Worm (Caenorhabditis elegans) whole organism, L4 larva: ENCODE data around the gene K10D2.5.

Source experiments
- D1046.2 ChIP-seq: fragments of 200-800 bp; sonication (Bioruptor generic); IDR thresholded peaks from 2 replicates; pipeline ENCODE4 v1.3.6; 2022; ENCODE audit warnings: missing genetic modification characterization, missing compliant biosample characterization
- F44E2.7 ChIP-seq: fragments of 200-800 bp; sonication (Bioruptor generic); IDR thresholded peaks from 2 replicates; pipeline ENCODE4 v2.1.2; 2022; ENCODE audit warnings: missing genetic modification characterization, missing compliant biosample characterization
- F49E8.2 ChIP-seq: sonication (generic microtip); optimal IDR thresholded peaks from 2 replicates; lab custom pipeline; 2016; ENCODE audit warnings: missing compliant biosample characterization, mild to moderate bottlenecking, missing genetic modification characterization, borderline replicate concordance
- R02D3.7 ChIP-seq: fragments of 150-350 bp; sonication (generic microtip); optimal IDR thresholded peaks from 3 replicates; lab custom pipeline; 2014; ENCODE audit warnings: missing biosample characterization, missing genetic modification characterization
- T26A8.4 ChIP-seq: fragments of 200-800 bp; sonication (Bioruptor generic); IDR thresholded peaks from 2 replicates; pipeline ENCODE4 v1.3.6; 2022; ENCODE audit warnings: missing genetic modification characterization, missing compliant biosample characterization
- Y105C5A.15 ChIP-seq: fragments of 200-800 bp; sonication (Bioruptor generic); IDR thresholded peaks from 2 replicates; pipeline ENCODE4 v1.3.6; 2022; ENCODE audit warnings: missing genetic modification characterization, missing compliant biosample characterization
- Y48G9A.11 ChIP-seq: fragments of 200-800 bp; sonication (Bioruptor generic); IDR thresholded peaks from 2 replicates; pipeline ENCODE4 v1.3.6; 2022; ENCODE audit warnings: missing genetic modification reagents, missing genetic modification characterization, missing compliant biosample characterization
- ama-1 ChIP-seq: fragments of 150-350 bp; optimal IDR thresholded peaks from 2 replicates; lab custom pipeline; 2014; ENCODE audit warnings: inconsistent platforms, mixed read lengths
- arid-1 ChIP-seq: fragments of 200-800 bp; sonication (Bioruptor generic); conservative IDR thresholded peaks from 2 replicates; pipeline ENCODE4 v1.3.6; 2022; ENCODE audit warnings: missing genetic modification reagents, missing genetic modification characterization, missing compliant biosample characterization
- attf-4 ChIP-seq: sonication (generic microtip); optimal IDR thresholded peaks from 3 replicates; lab custom pipeline; 2017; ENCODE audit warnings: missing biosample characterization, missing genetic modification characterization
- ceh-28 ChIP-seq: fragments of 150-350 bp; optimal IDR thresholded peaks from 2 replicates; lab custom pipeline; 2014; ENCODE audit warnings: missing biosample characterization, missing genetic modification reagents, missing genetic modification characterization
- ceh-82 ChIP-seq: sonication (generic microtip); optimal IDR thresholded peaks from 2 replicates; lab custom pipeline; 2017; ENCODE audit warnings: missing biosample characterization, missing genetic modification characterization
- cey-2 ChIP-seq: sonication (generic microtip); optimal IDR thresholded peaks from 3 replicates; lab custom pipeline; 2017; ENCODE audit warnings: missing genetic modification characterization, mild to moderate bottlenecking, missing compliant biosample characterization, antibody characterized with exemption, borderline replicate concordance; ENCODE audit not compliant: insufficient read depth
- daf-16 ChIP-seq, 3 experiments: sonication (generic microtip); optimal IDR thresholded peaks; 2 replicates each; lab custom pipeline; 2016 to 2017; ENCODE audit warnings: missing genetic modification characterization in 3 of 3, missing genetic modification reagents in 3 of 3, mild to moderate bottlenecking in 2 of 3, missing compliant biosample characterization in 2 of 3, missing biosample characterization in 1 of 3, moderate library complexity in 1 of 3
- daf-8 ChIP-seq: fragments of 200-800 bp; sonication (Bioruptor generic); IDR thresholded peaks from 2 replicates; pipeline ENCODE4 v1.3.6; 2022; ENCODE audit warnings: missing genetic modification characterization, missing compliant biosample characterization
- dmd-6 ChIP-seq: fragments of 200-800 bp; sonication (Bioruptor generic); IDR thresholded peaks from 2 replicates; pipeline ENCODE4 v1.3.6; 2022; ENCODE audit warnings: missing genetic modification reagents, missing genetic modification characterization, missing compliant biosample characterization
- dpl-1 ChIP-seq: fragments of 150-350 bp; optimal IDR thresholded peaks from 2 replicates; lab custom pipeline; 2014; ENCODE audit warnings: missing biosample characterization, missing genetic modification reagents, missing genetic modification characterization
- egl-27 ChIP-seq: sonication (generic microtip); optimal IDR thresholded peaks from 3 replicates; lab custom pipeline; 2017; ENCODE audit warnings: missing biosample characterization, missing genetic modification reagents, missing genetic modification characterization
- egl-43 ChIP-seq: fragments of 200-800 bp; sonication (Bioruptor generic); IDR thresholded peaks from 2 replicates; pipeline ENCODE4 v1.3.6; 2022; ENCODE audit warnings: missing genetic modification reagents, missing genetic modification characterization, missing compliant biosample characterization
- fos-1 ChIP-seq: fragments of 150-350 bp; optimal IDR thresholded peaks from 2 replicates; lab custom pipeline; 2014; ENCODE audit warnings: missing biosample characterization, missing genetic modification characterization
- hlh-30 ChIP-seq: sonication (generic microtip); optimal IDR thresholded peaks from 2 replicates; lab custom pipeline; 2017; ENCODE audit warnings: antibody characterized with exemption, mild to moderate bottlenecking, missing genetic modification characterization, missing compliant biosample characterization; ENCODE audit not compliant: insufficient read depth
- jun-1 ChIP-seq: fragments of 150-350 bp; optimal IDR thresholded peaks from 2 replicates; lab custom pipeline; 2014; ENCODE audit warnings: missing biosample characterization, missing genetic modification reagents, missing genetic modification characterization
- lin-1 ChIP-seq: fragments of 200-800 bp; sonication (Bioruptor generic); IDR thresholded peaks from 2 replicates; pipeline ENCODE4 v1.3.6; 2022; ENCODE audit warnings: missing genetic modification reagents, missing genetic modification characterization, missing compliant biosample characterization
- lin-13 ChIP-seq: fragments of 150-350 bp; optimal IDR thresholded peaks from 2 replicates; lab custom pipeline; 2014; ENCODE audit warnings: missing biosample characterization, missing genetic modification reagents, missing genetic modification characterization
- lin-15B ChIP-seq: fragments of 150-350 bp; sonication (generic microtip); optimal IDR thresholded peaks from 3 replicates; lab custom pipeline; 2014; ENCODE audit warnings: missing biosample characterization, missing genetic modification characterization
- lin-38 ChIP-seq: fragments of 200-800 bp; sonication (Bioruptor generic); IDR thresholded peaks from 2 replicates; pipeline ENCODE4 v1.3.6; 2022; ENCODE audit warnings: missing genetic modification reagents, missing genetic modification characterization, missing compliant biosample characterization
- lir-3 ChIP-seq: sonication (generic microtip); optimal IDR thresholded peaks from 2 replicates; lab custom pipeline; 2016; ENCODE audit warnings: mild to moderate bottlenecking, missing genetic modification characterization, missing compliant biosample characterization
- lsy-2 ChIP-seq, 2 experiments: fragments of 150-350 bp in 1 of 2; sonication (generic microtip) in 1 of 2; optimal IDR thresholded peaks; 2 replicates each; lab custom pipeline; 2014 to 2017; ENCODE audit warnings: missing biosample characterization in 2 of 2, missing genetic modification characterization in 2 of 2
- mdl-1 ChIP-seq, 2 experiments: fragments of 150-350 bp in 1 of 2; sonication (generic microtip) in 1 of 2; optimal IDR thresholded peaks; 2 replicates each; lab custom pipeline; 2014 to 2017; ENCODE audit warnings: missing biosample characterization in 2 of 2, missing genetic modification characterization in 2 of 2
- mdt-29 ChIP-seq: fragments of 200-800 bp; sonication (Bioruptor generic); IDR thresholded peaks from 2 replicates; pipeline ENCODE4 v1.3.6; 2022; ENCODE audit warnings: missing genetic modification reagents, missing genetic modification characterization, missing compliant biosample characterization
- nhr-11 ChIP-seq: fragments of 150-350 bp; optimal IDR thresholded peaks from 2 replicates; lab custom pipeline; 2014; ENCODE audit warnings: missing biosample characterization, missing genetic modification characterization
- nhr-25 ChIP-seq: sonication (generic microtip); optimal IDR thresholded peaks from 2 replicates; lab custom pipeline; 2017; ENCODE audit warnings: missing genetic modification characterization, mild to moderate bottlenecking, missing compliant biosample characterization, antibody characterized with exemption, moderate library complexity, borderline replicate concordance; ENCODE audit not compliant: insufficient read depth
- nhr-28 ChIP-seq: fragments of 150-350 bp; optimal IDR thresholded peaks from 2 replicates; lab custom pipeline; 2014; ENCODE audit warnings: missing biosample characterization, missing genetic modification characterization
- nhr-77 ChIP-seq: fragments of 150-350 bp; optimal IDR thresholded peaks from 2 replicates; lab custom pipeline; 2014; ENCODE audit warnings: missing biosample characterization, missing genetic modification characterization
- pha-4 ChIP-seq, 2 experiments: fragments of 150-350 bp in 1 of 2; fragments of 200-800 bp in 1 of 2; sonication (Bioruptor generic) in 1 of 2; IDR thresholded peaks in 1 of 2; optimal IDR thresholded peaks in 1 of 2; 2 replicates each; pipeline versions ENCODE4 v1.3.6 to Lab custom; 2014 to 2022; ENCODE audit warnings: missing genetic modification characterization in 2 of 2, missing genetic modification reagents in 2 of 2, missing biosample characterization in 1 of 2, missing compliant biosample characterization in 1 of 2
- php-3 ChIP-seq: fragments of 200-800 bp; sonication (Bioruptor generic); IDR thresholded peaks from 2 replicates; pipeline ENCODE4 v1.3.6; 2022; ENCODE audit warnings: missing genetic modification reagents, missing genetic modification characterization, missing compliant biosample characterization
- pqm-1 ChIP-seq: sonication (generic microtip); optimal IDR thresholded peaks from 2 replicates; lab custom pipeline; 2017; ENCODE audit warnings: missing biosample characterization, missing genetic modification characterization
- rbr-2 ChIP-seq: sonication (generic microtip); optimal IDR thresholded peaks from 2 replicates; lab custom pipeline; 2016; ENCODE audit warnings: missing genotype, missing genetic modification characterization, missing compliant biosample characterization
- sdz-12 ChIP-seq: fragments of 200-800 bp; sonication (Bioruptor generic); optimal IDR thresholded peaks from 2 replicates; lab custom pipeline; 2018; ENCODE audit warnings: mild to moderate bottlenecking, missing genetic modification characterization, missing compliant biosample characterization
- set-16 ChIP-seq: fragments of 200-800 bp; sonication (Bioruptor generic); IDR thresholded peaks from 2 replicates; pipeline ENCODE4 v1.3.6; 2022; ENCODE audit warnings: missing genetic modification reagents, missing genetic modification characterization, missing compliant biosample characterization
- skn-1 ChIP-seq: fragments of 150-350 bp; optimal IDR thresholded peaks from 2 replicates; lab custom pipeline; 2014; ENCODE audit warnings: missing biosample characterization, missing genetic modification characterization
- snpc-1.2 ChIP-seq: fragments of 200-800 bp; sonication (Bioruptor generic); IDR thresholded peaks from 2 replicates; pipeline ENCODE4 v1.3.6; 2022; ENCODE audit warnings: missing genetic modification reagents, missing genetic modification characterization, missing compliant biosample characterization
- spr-3 ChIP-seq: fragments of 200-800 bp; sonication (Bioruptor generic); optimal IDR thresholded peaks from 2 replicates; lab custom pipeline; 2018; ENCODE audit warnings: mild to moderate bottlenecking, missing genetic modification characterization, missing compliant biosample characterization
- tag-97 ChIP-seq: fragments of 200-800 bp; sonication (Bioruptor generic); IDR thresholded peaks from 2 replicates; pipeline ENCODE4 v1.3.6; 2022; ENCODE audit warnings: missing genetic modification characterization, missing compliant biosample characterization
- tra-1 ChIP-seq: fragments of 200-800 bp; sonication (Bioruptor generic); IDR thresholded peaks from 2 replicates; pipeline ENCODE4 v1.3.6; 2022; ENCODE audit warnings: missing genetic modification reagents, missing genetic modification characterization, missing compliant biosample characterization
- unc-130 ChIP-seq: sonication (generic microtip); optimal IDR thresholded peaks from 2 replicates; lab custom pipeline; 2016; ENCODE audit warnings: missing genetic modification reagents, missing genetic modification characterization, missing compliant biosample characterization
- unc-62 ChIP-seq, 3 experiments: fragments of 150-350 bp in 1 of 3; sonication (generic microtip); optimal IDR thresholded peaks in 2 of 3; peaks in 1 of 3; 1 replicate in 1 of 3; 2 replicates in 2 of 3; lab custom pipeline; 2014 to 2017; ENCODE audit warnings: missing biosample characterization in 3 of 3, missing genetic modification characterization in 3 of 3, missing genetic modification reagents in 3 of 3, missing genotype in 1 of 3
- vab-7 ChIP-seq: fragments of 200-800 bp; sonication (Bioruptor generic); IDR thresholded peaks from 2 replicates; pipeline ENCODE4 v1.3.6; 2022; ENCODE audit warnings: missing genetic modification reagents, missing genetic modification characterization, missing compliant biosample characterization
- ztf-11 ChIP-seq: fragments of 150-350 bp; optimal IDR thresholded peaks from 2 replicates; lab custom pipeline; 2014; ENCODE audit warnings: missing biosample characterization, missing genetic modification characterization

Gene K10D2.5

DNA sequence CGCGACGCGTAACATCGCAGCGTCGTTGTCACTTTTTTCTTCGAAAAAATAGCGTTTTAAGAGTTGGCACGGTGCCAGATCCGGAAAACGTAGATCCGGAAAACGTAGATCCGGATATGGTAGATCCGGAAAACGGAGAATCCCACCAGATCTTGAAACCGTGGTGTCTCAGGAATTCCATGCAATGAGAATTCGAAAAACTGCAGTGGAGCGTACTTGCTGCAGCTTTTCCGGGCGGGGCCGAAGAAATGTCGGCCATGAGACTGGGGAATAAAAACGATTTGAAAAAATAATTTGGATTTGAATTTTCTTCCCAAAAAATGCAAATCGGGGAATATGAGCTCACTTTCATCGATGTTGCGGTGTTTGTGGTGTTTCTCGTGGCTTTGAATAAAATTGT lies at the start of gene K10D2.5 (continued):
- TF ChIP-seq egl-27 (tag; lab: Kevin White, UChicago): no peak
- peak; percentile 93 for TF ChIP-seq Y48G9A.11 (GFP tag; lab: Robert Waterston, UW)
- TF ChIP-seq unc-62 (GFP tag; optimal IDR thresholded peaks at IDR 0.05 in 1 of 2; lab: Kevin White, UChicago): peak in 1 of 2 experiments; percentile 91
- TF ChIP-seq unc-62 (tag; optimal IDR thresholded peaks at IDR 0.05; lab: Kevin White, UChicago): no peak
- peak; percentile 89 for TF ChIP-seq arid-1 (GFP tag; lab: Robert Waterston, UW)
- TF ChIP-seq lsy-2 (tag; optimal IDR thresholded peaks at IDR 0.05; lab: Kevin White, UChicago): peak; percentile 72 to 92
- TF ChIP-seq snpc-1.2 (GFP tag; lab: Robert Waterston, UW): peak; percentile 75
- TF ChIP-seq ceh-82 (tag; lab: Kevin White, UChicago): no peak
- peak; percentile 83 for TF ChIP-seq egl-43 (GFP tag; lab: Robert Waterston, UW)
- TF ChIP-seq dpl-1 (GFP tag; lab: Kevin White, UChicago): peak; percentile 88
- no peak for TF ChIP-seq F44E2.7 (GFP tag; lab: Robert Waterston, UW)
- TF ChIP-seq tag-97 (GFP tag; lab: Robert Waterston, UW): peak; percentile 86; the same call in 1 of the 2 replicates
- TF ChIP-seq nhr-11 (tag; lab: Kevin White, UChicago): peak; percentile 84
- TF ChIP-seq attf-4 (tag; lab: Kevin White, UChicago): no peak
- peak; percentile 1 for TF ChIP-seq spr-3 (GFP tag; lab: Kevin White, UChicago)
- TF ChIP-seq lir-3 (tag; lab: Kevin White, UChicago): peak; percentile 4
- peak in 1 of 2 experiments; percentile 71 for TF ChIP-seq daf-16 (GFP tag; optimal IDR thresholded peaks at IDR 0.05; lab: Kevin White, UChicago)
- TF ChIP-seq daf-16 (tag; optimal IDR thresholded peaks at IDR 0.05; lab: Kevin White, UChicago): peak; percentile 42
- peak; percentile 91 for TF ChIP-seq vab-7 (GFP tag; lab: Robert Waterston, UW)
- peak; percentile 90 for TF ChIP-seq lin-15B (tag; lab: Kevin White, UChicago)
- peak; percentile 97 for TF ChIP-seq tra-1 (GFP tag; lab: Robert Waterston, UW)
- TF ChIP-seq pqm-1 (tag; lab: Kevin White, UChicago): peak; percentile 27
- peak; percentile 62 for TF ChIP-seq php-3 (GFP tag; lab: Robert Waterston, UW)
- TF ChIP-seq unc-130: peak; percentile 98
- peak; percentile 95 for TF ChIP-seq D1046.2 (GFP tag; lab: Robert Waterston, UW)
- TF ChIP-seq lin-1 (GFP tag; lab: Robert Waterston, UW): peak; percentile 54
- peak in 1 of 2 experiments; percentile 29 for TF ChIP-seq mdl-1 (tag; optimal IDR thresholded peaks at IDR 0.05; lab: Kevin White, UChicago)
- TF ChIP-seq nhr-28: peak; percentile 72
- TF ChIP-seq hlh-30 (tag; lab: Kevin White, UChicago): peak; percentile 71
- peak; percentile 94 for TF ChIP-seq sdz-12 (GFP tag; lab: Kevin White, UChicago)
- TF ChIP-seq ama-1 (lab: Kevin White, UChicago): no peak
- TF ChIP-seq dmd-6 (GFP tag; lab: Robert Waterston, UW): peak; percentile 91
- TF ChIP-seq mdt-29 (GFP tag; lab: Robert Waterston, UW): peak; percentile 85
- TF ChIP-seq ztf-11 (tag; lab: Kevin White, UChicago): no peak
- no peak for TF ChIP-seq pha-4 (GFP tag; IDR thresholded peaks at IDR 0.05; lab: Robert Waterston, UW)
- TF ChIP-seq pha-4 (tag; optimal IDR thresholded peaks at IDR 0.05; lab: Kevin White, UChicago): peak; percentile 60
- TF ChIP-seq Y105C5A.15: peak; percentile 87; the same call in 1 of the 2 replicates
- TF ChIP-seq fos-1 (tag; lab: Kevin White, UChicago): no peak
- TF ChIP-seq skn-1 (tag; lab: Kevin White, UChicago): no peak
- TF ChIP-seq jun-1 (tag; lab: Kevin White, UChicago): no peak
- TF ChIP-seq daf-8: no peak
- TF ChIP-seq nhr-25 (tag; lab: Kevin White, UChicago): peak; percentile 71
- TF ChIP-seq set-16 (GFP tag; lab: Robert Waterston, UW): peak; percentile 68
- TF ChIP-seq R02D3.7 (tag; lab: Kevin White, UChicago): no peak
- peak; percentile 95 for TF ChIP-seq lin-13 (GFP tag; lab: Kevin White, UChicago)
- no peak for TF ChIP-seq cey-2 (tag; lab: Kevin White, UChicago)
- TF ChIP-seq lin-38 (GFP tag; lab: Robert Waterston, UW): peak; percentile 99
- TF ChIP-seq T26A8.4 (GFP tag; lab: Robert Waterston, UW): peak; percentile 80
- no peak for TF ChIP-seq ceh-28 (tag; lab: Kevin White, UChicago)
- TF ChIP-seq nhr-77 (tag; lab: Kevin White, UChicago): peak; percentile 87
- peak; percentile 91 for TF ChIP-seq rbr-2 (tag; lab: Kevin White, UChicago)
- peak; percentile 82 for TF ChIP-seq F49E8.2 (tag; lab: Kevin White, UChicago)
